Fruit fly (Drosophila melanogaster) whole organism, embryonic: ENCODE measurements around the gene RabX6.

Source experiments
- Antp ChIP-seq: fragments of 200-800 bp; sonication (Bioruptor generic); optimal IDR thresholded peaks from 3 replicates; lab custom pipeline; 2016; ENCODE audit warnings: missing biosample characterization, missing genetic modification characterization
- Awh ChIP-seq: fragments of 200-800 bp; sonication (Bioruptor generic); IDR thresholded peaks from 2 replicates; pipeline ENCODE4, ENCODE4 v1.3.6; 2022; ENCODE audit warnings: missing biosample characterization, missing genetic modification characterization
- CG10274 ChIP-seq: fragments of 200-800 bp; sonication (Bioruptor generic); optimal IDR thresholded peaks from 3 replicates; lab custom pipeline; 2017; ENCODE audit warnings: missing biosample characterization, mild to moderate bottlenecking, missing genetic modification characterization
- CG10565 ChIP-seq: fragments of 200-800 bp; sonication (Bioruptor generic); optimal IDR thresholded peaks from 3 replicates; lab custom pipeline; 2016; ENCODE audit warnings: missing biosample characterization, mild to moderate bottlenecking, missing genetic modification characterization
- CG10654 ChIP-seq: fragments of 200-800 bp; sonication (Bioruptor generic); optimal IDR thresholded peaks from 2 replicates; lab custom pipeline; 2016; ENCODE audit warnings: missing biosample characterization, missing genetic modification characterization
- CG10959 ChIP-seq: fragments of 200-800 bp; sonication (Bioruptor generic); IDR thresholded peaks from 2 replicates; pipeline ENCODE4 v1.3.6; 2022; ENCODE audit warnings: missing biosample characterization, missing genetic modification characterization
- CG11085 ChIP-seq: fragments of 200-800 bp; sonication (Bioruptor generic); IDR thresholded peaks from 2 replicates; pipeline ENCODE4 v1.3.6; 2022; ENCODE audit warnings: missing biosample characterization, missing genetic modification characterization
- CG11093 ChIP-seq: fragments of 200-800 bp; sonication (Bioruptor generic); IDR thresholded peaks from 3 replicates; pipeline ENCODE4 v1.3.6; 2022; ENCODE audit warnings: missing biosample characterization, missing genetic modification characterization
- CG12219 ChIP-seq: fragments of 200-800 bp; sonication (Bioruptor generic); optimal IDR thresholded peaks from 3 replicates; lab custom pipeline; 2018; ENCODE audit warnings: missing biosample characterization, mild to moderate bottlenecking, missing genetic modification characterization
- CG12769 ChIP-seq: fragments of 200-800 bp; sonication (Bioruptor generic); optimal IDR thresholded peaks from 2 replicates; lab custom pipeline; 2019; ENCODE audit warnings: missing biosample characterization, mild to moderate bottlenecking, missing genetic modification characterization, moderate library complexity
- CG13123 ChIP-seq: fragments of 200-800 bp; sonication (Bioruptor generic); optimal IDR thresholded peaks from 2 replicates; lab custom pipeline; 2016; ENCODE audit warnings: missing biosample characterization, missing genetic modification characterization
- CG14965 ChIP-seq: fragments of 200-800 bp; sonication (Bioruptor generic); optimal IDR thresholded peaks from 2 replicates; lab custom pipeline; 2016; ENCODE audit warnings: missing biosample characterization, missing genetic modification characterization, borderline replicate concordance
- CG1603 ChIP-seq: fragments of 200-800 bp; sonication (Bioruptor generic); optimal IDR thresholded peaks from 2 replicates; lab custom pipeline; 2019; ENCODE audit warnings: missing biosample characterization, mild to moderate bottlenecking, missing genetic modification characterization, moderate library complexity
- CG16813 ChIP-seq: fragments of 200-800 bp; sonication (Bioruptor generic); IDR thresholded peaks from 3 replicates; pipeline ENCODE4 v1.3.6; 2022; ENCODE audit warnings: missing biosample characterization, missing genetic modification characterization; ENCODE audit not compliant: partially characterized antibody
- CG16863 ChIP-seq: fragments of 200-800 bp; sonication (Bioruptor generic); optimal IDR thresholded peaks from 3 replicates; lab custom pipeline; 2016; ENCODE audit warnings: missing biosample characterization, missing genetic modification characterization
- CG18619 ChIP-seq: fragments of 200-800 bp; sonication (Bioruptor generic); optimal IDR thresholded peaks from 3 replicates; lab custom pipeline; 2017; ENCODE audit warnings: missing biosample characterization, mild to moderate bottlenecking, missing genetic modification characterization
- CG31365 ChIP-seq: fragments of 200-800 bp; sonication (Bioruptor generic); optimal IDR thresholded peaks from 2 replicates; lab custom pipeline; 2018; ENCODE audit warnings: missing biosample characterization, mild to moderate bottlenecking, missing genetic modification characterization
- CG32532 ChIP-seq: fragments of 200-800 bp; sonication (Bioruptor generic); IDR thresholded peaks from 2 replicates; pipeline ENCODE4 v1.3.6; 2022; ENCODE audit warnings: missing biosample characterization, missing genetic modification characterization
- CG34422 ChIP-seq: fragments of 200-800 bp; sonication (Bioruptor generic); IDR thresholded peaks from 3 replicates; pipeline ENCODE4 v1.3.6; 2022; ENCODE audit warnings: missing biosample characterization, missing genetic modification characterization
- CG4820 ChIP-seq: fragments of 200-800 bp; sonication (Bioruptor generic); optimal IDR thresholded peaks from 3 replicates; lab custom pipeline; 2016; ENCODE audit warnings: missing biosample characterization, missing genetic modification characterization
- CG7372 ChIP-seq: fragments of 200-800 bp; sonication (Bioruptor generic); IDR thresholded peaks from 2 replicates; pipeline ENCODE4 v1.3.6; 2022; ENCODE audit warnings: missing biosample characterization, missing genetic modification characterization
- CG8290 ChIP-seq, 3 experiments: fragments of 200-800 bp; sonication (Bioruptor generic); optimal IDR thresholded peaks; 2 replicates each; lab custom pipeline; 2016 to 2019; ENCODE audit warnings: missing biosample characterization in 3 of 3, missing genetic modification characterization in 3 of 3, mild to moderate bottlenecking in 2 of 3, moderate library complexity in 1 of 3
- CG8359 ChIP-seq: fragments of 200-800 bp; sonication (Bioruptor generic); optimal IDR thresholded peaks from 2 replicates; lab custom pipeline; 2017; ENCODE audit warnings: missing biosample characterization, mild to moderate bottlenecking, missing genetic modification characterization, borderline replicate concordance
- Chrac-16 ChIP-seq: fragments of 200-800 bp; sonication (Bioruptor generic); optimal IDR thresholded peaks from 3 replicates; lab custom pipeline; 2016; ENCODE audit warnings: missing biosample characterization, missing genetic modification characterization
- Dad ChIP-seq: fragments of 200-800 bp; sonication (Bioruptor generic); optimal IDR thresholded peaks from 3 replicates; lab custom pipeline; 2016; ENCODE audit warnings: missing biosample characterization, missing genetic modification characterization
- Dbx ChIP-seq: fragments of 200-800 bp; sonication (Bioruptor generic); IDR thresholded peaks from 3 replicates; pipeline ENCODE4 v1.3.6; 2022; ENCODE audit warnings: missing biosample characterization, missing genetic modification characterization
- E2f1 ChIP-seq: fragments of 200-800 bp; sonication (Bioruptor generic); IDR thresholded peaks from 2 replicates; pipeline ENCODE4 v1.3.6; 2022; ENCODE audit warnings: missing biosample characterization, missing genetic modification characterization
- Eip74EF ChIP-seq, 2 experiments: fragments of 200-800 bp in 1 of 2; fragments of >200 bp in 1 of 2; sonication (Bioruptor generic) in 1 of 2; optimal IDR thresholded peaks; 2 replicates each; lab custom pipeline; 2017 to 2019; ENCODE audit warnings: missing biosample characterization in 2 of 2, missing genetic modification characterization in 2 of 2, mild to moderate bottlenecking in 1 of 2, moderate library complexity in 1 of 2
- Elba2 ChIP-seq: fragments of 200-800 bp; sonication (Bioruptor generic); optimal IDR thresholded peaks from 3 replicates; lab custom pipeline; 2016; ENCODE audit warnings: missing biosample characterization, missing genetic modification characterization
- Ets65A ChIP-seq: fragments of 200-800 bp; sonication (Bioruptor generic); peaks from one replicate; lab custom pipeline; 2016; ENCODE audit warnings: missing biosample characterization, missing genetic modification characterization
- Ets97D ChIP-seq: fragments of 200-800 bp; sonication (Bioruptor generic); optimal IDR thresholded peaks from 3 replicates; lab custom pipeline; 2016; ENCODE audit warnings: missing biosample characterization, missing genetic modification characterization
- H2.0 ChIP-seq: fragments of 200-800 bp; sonication (Bioruptor generic); IDR thresholded peaks from 2 replicates; pipeline ENCODE4 v1.3.6; 2022; ENCODE audit warnings: missing biosample characterization, missing genetic modification characterization
- HLH3B ChIP-seq: fragments of 200-800 bp; sonication (Bioruptor generic); IDR thresholded peaks from 2 replicates; pipeline ENCODE4 v1.3.6; 2022; ENCODE audit warnings: missing biosample characterization, missing genetic modification characterization
- Lpt ChIP-seq: fragments of >200 bp; optimal IDR thresholded peaks from 2 replicates; lab custom pipeline; 2018; ENCODE audit warnings: missing biosample characterization, missing genetic modification characterization
- Mes4 ChIP-seq: fragments of 200-800 bp; sonication (Bioruptor generic); optimal IDR thresholded peaks from 2 replicates; lab custom pipeline; 2016; ENCODE audit warnings: missing biosample characterization, missing genetic modification characterization
- Ptx1 ChIP-seq: fragments of 200-800 bp; sonication (Bioruptor generic); IDR thresholded peaks from 2 replicates; pipeline ENCODE4 v1.3.6; 2022; ENCODE audit warnings: missing biosample characterization, missing genetic modification characterization
- Ravus ChIP-seq: fragments of 200-800 bp; sonication (Bioruptor generic); IDR thresholded peaks from 2 replicates; pipeline ENCODE4 v1.3.6; 2022; ENCODE audit warnings: missing biosample characterization, missing genetic modification characterization
- Rx ChIP-seq: fragments of 200-800 bp; sonication (Bioruptor generic); IDR thresholded peaks from 2 replicates; pipeline ENCODE4 v1.3.6; 2022; ENCODE audit warnings: missing biosample characterization, missing genetic modification characterization
- abd-A ChIP-seq: fragments of 200-800 bp; sonication (Bioruptor generic); optimal IDR thresholded peaks from 3 replicates; lab custom pipeline; 2019; ENCODE audit warnings: missing biosample characterization, mild to moderate bottlenecking, missing genetic modification characterization, moderate library complexity
- amos ChIP-seq: fragments of 200-800 bp; sonication (Bioruptor generic); IDR thresholded peaks from 2 replicates; pipeline ENCODE4 v1.3.6; 2022; ENCODE audit warnings: missing biosample characterization, missing genetic modification characterization; ENCODE audit not compliant: partially characterized antibody
- aop ChIP-seq: fragments of 200-800 bp; sonication (Bioruptor generic); IDR thresholded peaks from 2 replicates; pipeline ENCODE4 v1.3.6; 2022; ENCODE audit warnings: missing biosample characterization, missing genetic modification characterization
- ase ChIP-seq: fragments of 200-800 bp; sonication (Bioruptor generic); IDR thresholded peaks from 3 replicates; pipeline ENCODE4 v1.3.6; 2022; ENCODE audit warnings: missing biosample characterization, missing genetic modification characterization
- bigmax ChIP-seq: fragments of 200-800 bp; sonication (Bioruptor generic); optimal IDR thresholded peaks from 2 replicates; lab custom pipeline; 2018; ENCODE audit warnings: missing biosample characterization, mild to moderate bottlenecking, missing genetic modification characterization
- fd3F ChIP-seq: fragments of 200-800 bp; sonication (Bioruptor generic); optimal IDR thresholded peaks from 2 replicates; lab custom pipeline; 2018; ENCODE audit warnings: missing biosample characterization, mild to moderate bottlenecking, missing genetic modification characterization, moderate library complexity
- fd64A ChIP-seq: fragments of 200-800 bp; sonication (Bioruptor generic); optimal IDR thresholded peaks from 3 replicates; lab custom pipeline; 2018; ENCODE audit warnings: missing biosample characterization, mild to moderate bottlenecking, missing genetic modification characterization
- grau ChIP-seq: fragments of 200-800 bp; optimal IDR thresholded peaks from 3 replicates; lab custom pipeline; 2019; ENCODE audit warnings: missing biosample characterization, mild to moderate bottlenecking, missing genetic modification characterization, moderate library complexity
- h ChIP-seq: fragments of >200 bp; optimal IDR thresholded peaks from 2 replicates; lab custom pipeline; 2017
- hb ChIP-seq: fragments of 200-800 bp; sonication (Bioruptor generic); IDR thresholded peaks from 3 replicates; pipeline ENCODE4 v1.3.6; 2022; ENCODE audit warnings: missing biosample characterization, missing genetic modification characterization; ENCODE audit not compliant: partially characterized antibody
- otp ChIP-seq: fragments of 200-800 bp; sonication (Bioruptor generic); IDR thresholded peaks from 3 replicates; pipeline ENCODE4, ENCODE4 v1.3.6; 2022; ENCODE audit warnings: missing biosample characterization, missing genetic modification characterization
- peb ChIP-seq: fragments of 200-800 bp; sonication (Bioruptor generic); IDR thresholded peaks from 2 replicates; pipeline ENCODE4 v1.3.6; 2022; ENCODE audit warnings: missing biosample characterization, missing genetic modification characterization
- scrt ChIP-seq: fragments of 200-800 bp; sonication (Bioruptor generic); optimal IDR thresholded peaks from 2 replicates; lab custom pipeline; 2018; ENCODE audit warnings: missing biosample characterization, mild to moderate bottlenecking, missing genetic modification characterization, moderate library complexity
- zfh2 ChIP-seq: fragments of 200-800 bp; sonication (Bioruptor generic); optimal IDR thresholded peaks from 2 replicates; lab custom pipeline; 2016; ENCODE audit warnings: missing biosample characterization, missing genetic modification characterization

The RabX6 gene

dm6 chr3L:722386-722785, 32.1 kb downstream of the RabX6 start (continued):
- TF ChIP-seq CG34422, result no peak
- TF ChIP-seq CG16863 (GFP tag; lab: Kevin White, UChicago), result no peak
- no peak for TF ChIP-seq CG8359 (GFP tag; lab: Kevin White, UChicago)
- TF ChIP-seq CG10959, result no peak
- peak; percentile 28 for TF ChIP-seq CG1603 (tag; lab: Kevin White, UChicago)
- no peak for TF ChIP-seq Ravus (GFP tag; lab: Robert Waterston, UW)
- TF ChIP-seq Lpt (GFP tag; lab: Kevin White, UChicago), result no peak
- TF ChIP-seq fd64A (GFP tag; lab: Kevin White, UChicago), result no peak
- no peak for TF ChIP-seq CG8290 (GFP tag; optimal IDR thresholded peaks at IDR 0.05; lab: Kevin White, UChicago)
- peak in 1 of 2 experiments; percentile 62 for TF ChIP-seq CG8290 (tag; optimal IDR thresholded peaks at IDR 0.05; lab: Kevin White, UChicago)
- TF ChIP-seq Ets65A (GFP tag; lab: Kevin White, UChicago), result no peak
- TF ChIP-seq H2.0, result peak; percentile 37
- TF ChIP-seq Mes4 (GFP tag; lab: Kevin White, UChicago), result no peak
- TF ChIP-seq Elba2 (GFP tag; lab: Kevin White, UChicago), result no peak
- TF ChIP-seq CG12219 (GFP tag; lab: Kevin White, UChicago), result no peak
- TF ChIP-seq CG10654 (GFP tag; lab: Kevin White, UChicago), result no peak
- no peak for TF ChIP-seq CG18619 (GFP tag; lab: Kevin White, UChicago)
- TF ChIP-seq E2f1 (GFP tag; lab: Robert Waterston, UW), result peak; percentile 26; the same call in 1 of the 2 replicates
- TF ChIP-seq Dbx, result no peak
- no peak for TF ChIP-seq amos
- no peak for TF ChIP-seq CG11085
- peak; percentile 3 for TF ChIP-seq CG12769 (tag; lab: Kevin White, UChicago)
- TF ChIP-seq CG10565 (GFP tag; lab: Kevin White, UChicago), result no peak
- TF ChIP-seq hb (GFP tag; lab: Robert Waterston, UW), result peak; percentile 36; the same call in 1 of the 3 replicates
- TF ChIP-seq ase (GFP tag; lab: Robert Waterston, UW), result no peak
- TF ChIP-seq otp (GFP tag; lab: Robert Waterston, UW), result no peak
- TF ChIP-seq CG16813 (GFP tag; lab: Robert Waterston, UW), result peak; percentile 57; the same call in 2 of the 3 replicates
- TF ChIP-seq HLH3B (GFP tag; lab: Robert Waterston, UW), result peak; percentile 52
- peak; percentile 4 for TF ChIP-seq scrt (GFP tag; lab: Kevin White, UChicago)
- TF ChIP-seq fd3F (GFP tag; lab: Kevin White, UChicago), result no peak
- no peak for TF ChIP-seq peb
- TF ChIP-seq CG31365, result no peak
- peak; percentile 5 for TF ChIP-seq CG4820
- TF ChIP-seq CG32532 (GFP tag; lab: Robert Waterston, UW), result 0 out of 2 replicates have a peak, but pooled peaks have one; percentile 48
- TF ChIP-seq Dad (GFP tag; lab: Kevin White, UChicago), result no peak
- peak; percentile 70 for TF ChIP-seq Ptx1 (GFP tag; lab: Robert Waterston, UW)
- peak; percentile 23 for TF ChIP-seq zfh2
- TF ChIP-seq h, result no peak
- TF ChIP-seq Awh (GFP tag; lab: Robert Waterston, UW), result peak; percentile 33; the same call in 1 of the 2 replicates
- no peak for TF ChIP-seq abd-A (tag; lab: Kevin White, UChicago)
- no peak for TF ChIP-seq Chrac-16 (GFP tag; lab: Kevin White, UChicago)
- no peak for TF ChIP-seq CG14965 (GFP tag; lab: Kevin White, UChicago)
- TF ChIP-seq aop, result no peak
- no peak for TF ChIP-seq bigmax (GFP tag; lab: Kevin White, UChicago)
- TF ChIP-seq grau (tag; lab: Kevin White, UChicago), result peak; percentile 27
- no peak for TF ChIP-seq CG10274 (GFP tag; lab: Kevin White, UChicago)
- no peak for TF ChIP-seq Ets97D (GFP tag; lab: Kevin White, UChicago)
- TF ChIP-seq Eip74EF (GFP tag; optimal IDR thresholded peaks at IDR 0.05; lab: Kevin White, UChicago), result no peak
- TF ChIP-seq Antp, result no peak
- TF ChIP-seq CG13123 (GFP tag; lab: Kevin White, UChicago), result no peak
- TF ChIP-seq CG7372 (GFP tag; lab: Robert Waterston, UW), result 0 out of 2 replicates have a peak, but pooled peaks have one; percentile 9
- TF ChIP-seq Rx (GFP tag; lab: Robert Waterston, UW), result peak; percentile 61
- TF ChIP-seq CG11093 (GFP tag; lab: Robert Waterston, UW), result peak; percentile 53; the same call in 1 of the 3 replicates
